Fruit fly (Drosophila melanogaster) whole organism, embryonic: ENCODE results near the gene CG42728.
A peak's percentile ranks its signal among the peaks of the same experiment; 100 is the strongest.

ENCODE experiments used
- CG12104 ChIP-seq: fragments of 200-800 bp; sonication (Bioruptor generic); optimal IDR thresholded peaks from 3 replicates; lab custom pipeline; 2016; ENCODE audit warnings: missing biosample characterization, missing genetic modification characterization
- CG13123 ChIP-seq: fragments of 200-800 bp; sonication (Bioruptor generic); optimal IDR thresholded peaks from 2 replicates; lab custom pipeline; 2016; ENCODE audit warnings: missing biosample characterization, missing genetic modification characterization
- CG14014 ChIP-seq: fragments of 200-800 bp; sonication (Bioruptor generic); IDR thresholded peaks from 2 replicates; pipeline ENCODE4 v1.3.6; 2022; ENCODE audit warnings: missing biosample characterization, missing genetic modification characterization
- CG15514 ChIP-seq: fragments of 200-800 bp; sonication (Bioruptor generic); optimal IDR thresholded peaks from 3 replicates; lab custom pipeline; 2017; ENCODE audit warnings: missing biosample characterization, missing genetic modification characterization, mild to moderate bottlenecking, moderate library complexity, missing genetic modification reagents
- CG15696 ChIP-seq: fragments of 200-800 bp; sonication (Bioruptor generic); optimal IDR thresholded peaks from 2 replicates; lab custom pipeline; 2019; ENCODE audit warnings: missing biosample characterization, mild to moderate bottlenecking, missing genetic modification characterization, moderate library complexity
- CG1603 ChIP-seq: fragments of 200-800 bp; sonication (Bioruptor generic); optimal IDR thresholded peaks from 2 replicates; lab custom pipeline; 2019; ENCODE audit warnings: missing biosample characterization, mild to moderate bottlenecking, missing genetic modification characterization, moderate library complexity
- CG17829 ChIP-seq: fragments of 200-800 bp; optimal IDR thresholded peaks from 2 replicates; lab custom pipeline; 2019; ENCODE audit warnings: missing biosample characterization, mild to moderate bottlenecking, missing genetic modification characterization, moderate library complexity
- CG2712 ChIP-seq: fragments of 200-800 bp; optimal IDR thresholded peaks from 3 replicates; lab custom pipeline; 2019; ENCODE audit warnings: missing biosample characterization, mild to moderate bottlenecking, missing genetic modification characterization, moderate library complexity
- CG4328 ChIP-seq: fragments of 200-800 bp; sonication (Bioruptor generic); optimal IDR thresholded peaks from 3 replicates; lab custom pipeline; 2017; ENCODE audit warnings: missing biosample characterization, missing genetic modification reagents, missing genetic modification characterization
- CG4707 ChIP-seq: fragments of 200-800 bp; sonication (Bioruptor generic); optimal IDR thresholded peaks from 2 replicates; lab custom pipeline; 2018; ENCODE audit warnings: missing biosample characterization, mild to moderate bottlenecking, missing genetic modification characterization, moderate library complexity
- CG7987 ChIP-seq: fragments of 200-800 bp; sonication (Bioruptor generic); optimal IDR thresholded peaks from 2 replicates; lab custom pipeline; 2018; ENCODE audit warnings: missing biosample characterization, mild to moderate bottlenecking, missing genetic modification characterization, moderate library complexity
- CG8281 ChIP-seq: fragments of 200-800 bp; sonication (Bioruptor generic); optimal IDR thresholded peaks from 2 replicates; lab custom pipeline; 2018; ENCODE audit warnings: missing biosample characterization, mild to moderate bottlenecking, missing genetic modification characterization, moderate library complexity
- CG8359 ChIP-seq: fragments of 200-800 bp; sonication (Bioruptor generic); optimal IDR thresholded peaks from 2 replicates; lab custom pipeline; 2017; ENCODE audit warnings: missing biosample characterization, mild to moderate bottlenecking, missing genetic modification characterization, borderline replicate concordance
- CrebB ChIP-seq: fragments of 200-800 bp; sonication (Bioruptor generic); optimal IDR thresholded peaks from 3 replicates; lab custom pipeline; 2018; ENCODE audit warnings: missing biosample characterization, mild to moderate bottlenecking, missing genetic modification characterization
- Dip2 ChIP-seq: fragments of 200-800 bp; sonication (Bioruptor generic); IDR thresholded peaks from 2 replicates; pipeline ENCODE4 v1.3.6; 2022; ENCODE audit warnings: missing biosample characterization, missing genetic modification characterization
- HLH54F ChIP-seq: fragments of 200-800 bp; sonication (Bioruptor generic); optimal IDR thresholded peaks from 3 replicates; lab custom pipeline; 2016; ENCODE audit warnings: missing biosample characterization, missing genetic modification characterization
- MBD-R2 ChIP-seq: fragments of 200-800 bp; sonication (Bioruptor generic); IDR thresholded peaks from 2 replicates; pipeline ENCODE4 v1.3.6; 2022; ENCODE audit warnings: missing biosample characterization, missing genetic modification characterization
- Max ChIP-seq: fragments of 200-800 bp; sonication (Bioruptor generic); optimal IDR thresholded peaks from 2 replicates; lab custom pipeline; 2016; ENCODE audit warnings: missing biosample characterization, mild to moderate bottlenecking, missing genetic modification characterization
- Myb ChIP-seq: fragments of 200-800 bp; sonication (Bioruptor generic); optimal IDR thresholded peaks from 2 replicates; lab custom pipeline; 2016; ENCODE audit warnings: missing biosample characterization, missing genetic modification characterization
- NC2β ChIP-seq: fragments of 200-800 bp; sonication (Bioruptor generic); optimal IDR thresholded peaks from 2 replicates; lab custom pipeline; 2016; ENCODE audit warnings: missing biosample characterization, missing genetic modification characterization
- NFAT ChIP-seq: fragments of 200-800 bp; sonication (Bioruptor generic); IDR thresholded peaks from 2 replicates; pipeline ENCODE4 v1.3.6; 2022; ENCODE audit warnings: missing biosample characterization, missing genetic modification characterization
- Ravus ChIP-seq: fragments of 200-800 bp; sonication (Bioruptor generic); IDR thresholded peaks from 2 replicates; pipeline ENCODE4 v1.3.6; 2022; ENCODE audit warnings: missing biosample characterization, missing genetic modification characterization
- Trl ChIP-seq, 3 experiments: fragments of >200 bp in 2 of 3; fragments of 200-800 bp in 1 of 3; sonication (Bioruptor generic) in 1 of 3; optimal IDR thresholded peaks; 2 replicates in 1 of 3; 3 replicates in 2 of 3; lab custom pipeline; 2016 to 2017; ENCODE audit warnings: missing biosample characterization in 1 of 3, missing genetic modification characterization in 1 of 3
- bab2 ChIP-seq: fragments of 200-800 bp; sonication (Bioruptor generic); optimal IDR thresholded peaks from 2 replicates; lab custom pipeline; 2016; ENCODE audit warnings: missing biosample characterization, missing genetic modification characterization
- bigmax ChIP-seq: fragments of 200-800 bp; sonication (Bioruptor generic); optimal IDR thresholded peaks from 2 replicates; lab custom pipeline; 2018; ENCODE audit warnings: missing biosample characterization, mild to moderate bottlenecking, missing genetic modification characterization
- cas ChIP-seq: fragments of 200-800 bp; sonication (Bioruptor generic); IDR thresholded peaks from 2 replicates; pipeline ENCODE4 v1.3.6; 2022; ENCODE audit warnings: missing biosample characterization, missing genetic modification characterization
- caup ChIP-seq: fragments of 200-800 bp; sonication (Bioruptor generic); optimal IDR thresholded peaks from 3 replicates; lab custom pipeline; 2017; ENCODE audit warnings: missing biosample characterization, mild to moderate bottlenecking, missing genetic modification characterization, moderate library complexity; ENCODE audit not compliant: severe bottlenecking
- ci ChIP-seq: fragments of 200-800 bp; sonication (Bioruptor generic); IDR thresholded peaks from 3 replicates; pipeline ENCODE4 v1.3.6; 2022; ENCODE audit warnings: missing biosample characterization, missing genetic modification characterization
- cwo ChIP-seq: fragments of 200-800 bp; sonication (Bioruptor generic); optimal IDR thresholded peaks from 3 replicates; lab custom pipeline; 2017; ENCODE audit warnings: missing biosample characterization, missing genetic modification characterization, mild to moderate bottlenecking, moderate library complexity, missing genetic modification reagents
- fd96Cb ChIP-seq: fragments of 200-800 bp; sonication (Bioruptor generic); optimal IDR thresholded peaks from 2 replicates; lab custom pipeline; 2018; ENCODE audit warnings: missing biosample characterization, mild to moderate bottlenecking, missing genetic modification characterization, moderate library complexity
- h ChIP-seq: fragments of >200 bp; optimal IDR thresholded peaks from 2 replicates; lab custom pipeline; 2017
- ham ChIP-seq: fragments of 200-800 bp; sonication (Bioruptor generic); IDR thresholded peaks from 2 replicates; pipeline ENCODE4 v1.3.6; 2022; ENCODE audit warnings: missing biosample characterization, missing genetic modification characterization
- hth ChIP-seq: fragments of >200 bp; optimal IDR thresholded peaks from 2 replicates; lab custom pipeline; 2017; ENCODE audit warnings: inconsistent platforms
- ind ChIP-seq: fragments of 200-800 bp; sonication (Bioruptor generic); optimal IDR thresholded peaks from 3 replicates; lab custom pipeline; 2016; ENCODE audit warnings: missing biosample characterization, missing genetic modification characterization
- lilli ChIP-seq: fragments of 200-800 bp; sonication (Bioruptor generic); optimal IDR thresholded peaks from 3 replicates; lab custom pipeline; 2016; ENCODE audit warnings: missing biosample characterization, missing genetic modification characterization
- luna ChIP-seq: fragments of 200-800 bp; sonication (Bioruptor generic); optimal IDR thresholded peaks from 2 replicates; lab custom pipeline; 2016; ENCODE audit warnings: missing biosample characterization, missing genetic modification characterization
- nerfin-1 ChIP-seq: fragments of 200-800 bp; sonication (Bioruptor generic); optimal IDR thresholded peaks from 3 replicates; lab custom pipeline; 2019; ENCODE audit warnings: missing biosample characterization, mild to moderate bottlenecking, missing genetic modification characterization, moderate library complexity
- otp ChIP-seq: fragments of 200-800 bp; sonication (Bioruptor generic); IDR thresholded peaks from 3 replicates; pipeline ENCODE4, ENCODE4 v1.3.6; 2022; ENCODE audit warnings: missing biosample characterization, missing genetic modification characterization
- p53 ChIP-seq: fragments of 200-800 bp; sonication (Bioruptor generic); optimal IDR thresholded peaks from 2 replicates; lab custom pipeline; 2016; ENCODE audit warnings: missing biosample characterization, missing genetic modification characterization
- peb ChIP-seq: fragments of 200-800 bp; sonication (Bioruptor generic); IDR thresholded peaks from 2 replicates; pipeline ENCODE4 v1.3.6; 2022; ENCODE audit warnings: missing biosample characterization, missing genetic modification characterization
- pho ChIP-seq: fragments of 200-800 bp; sonication (Bioruptor generic); optimal IDR thresholded peaks from 2 replicates; lab custom pipeline; 2016; ENCODE audit warnings: missing biosample characterization, missing genetic modification characterization
- pita ChIP-seq: fragments of 200-800 bp; sonication (Bioruptor generic); optimal IDR thresholded peaks from 2 replicates; lab custom pipeline; 2017; ENCODE audit warnings: missing biosample characterization, mild to moderate bottlenecking, missing genetic modification characterization
- prd ChIP-seq, 3 experiments: fragments of >200 bp in 2 of 3; fragments of 200-800 bp in 1 of 3; sonication (Bioruptor generic) in 1 of 3; optimal IDR thresholded peaks in 2 of 3; IDR thresholded peaks in 1 of 3; 2 replicates in 2 of 3; 3 replicates in 1 of 3; pipeline versions ENCODE4 v1.3.6 to Lab custom; 2017 to 2022; ENCODE audit warnings: missing biosample characterization in 1 of 3, missing genetic modification characterization in 1 of 3
- ro ChIP-seq: fragments of 200-800 bp; sonication (Bioruptor generic); IDR thresholded peaks from 2 replicates; pipeline ENCODE4 v1.3.6; 2022; ENCODE audit warnings: missing biosample characterization, missing genetic modification characterization
- row ChIP-seq: fragments of 200-800 bp; sonication (Bioruptor generic); IDR thresholded peaks from 3 replicates; pipeline ENCODE4 v1.3.6; 2022; ENCODE audit warnings: missing biosample characterization, missing genetic modification characterization
- salm ChIP-seq: fragments of 200-800 bp; sonication (Bioruptor generic); optimal IDR thresholded peaks from 2 replicates; lab custom pipeline; 2018; ENCODE audit warnings: missing biosample characterization, mild to moderate bottlenecking, missing genetic modification characterization
- schlank ChIP-seq: fragments of 200-800 bp; sonication (Bioruptor generic); optimal IDR thresholded peaks from 2 replicates; lab custom pipeline; 2018; ENCODE audit warnings: missing biosample characterization, mild to moderate bottlenecking, missing genetic modification characterization
- shn ChIP-seq: fragments of 200-800 bp; sonication (Bioruptor generic); optimal IDR thresholded peaks from 3 replicates; lab custom pipeline; 2016; ENCODE audit warnings: missing biosample characterization, missing genetic modification characterization
- wdn ChIP-seq: fragments of 200-800 bp; sonication (Bioruptor generic); IDR thresholded peaks from 2 replicates; pipeline ENCODE4 v1.3.6; 2022; ENCODE audit warnings: missing biosample characterization, missing genetic modification characterization

Gene CG42728

dm6 chr3L:15544455-15545415, 16.7 kb upstream of the CG42728 start (continued):
- no peak for TF ChIP-seq otp (GFP tag; lab: Robert Waterston, UW)
- TF ChIP-seq CG15514: no peak
- peak; percentile 31 for TF ChIP-seq CG1603 (tag; lab: Kevin White, UChicago)
- no peak for TF ChIP-seq CG4328 (GFP tag; lab: Kevin White, UChicago)
- TF ChIP-seq pita (GFP tag; lab: Kevin White, UChicago): no peak
- no peak for TF ChIP-seq CG8359 (GFP tag; lab: Kevin White, UChicago)
- TF ChIP-seq ham (GFP tag; lab: Robert Waterston, UW): no peak
- TF ChIP-seq fd96Cb (tag; lab: Kevin White, UChicago): no peak
- no peak for TF ChIP-seq shn
- TF ChIP-seq salm (tag; lab: Kevin White, UChicago): no peak
- no peak for TF ChIP-seq CrebB (tag; lab: Kevin White, UChicago)
- no peak for TF ChIP-seq CG7987 (GFP tag; lab: Kevin White, UChicago)
- TF ChIP-seq bab2 (GFP tag; lab: Kevin White, UChicago): no peak
- TF ChIP-seq ind: no peak
- TF ChIP-seq schlank (tag; lab: Kevin White, UChicago): no peak
- TF ChIP-seq caup (GFP tag; lab: Kevin White, UChicago): no peak
- TF ChIP-seq MBD-R2 (GFP tag; lab: Robert Waterston, UW): no peak
- TF ChIP-seq lilli (GFP tag; lab: Kevin White, UChicago): no peak
- no peak for TF ChIP-seq bigmax (GFP tag; lab: Kevin White, UChicago)
- peak; percentile 46; the same call in 1 of the 3 replicates for TF ChIP-seq ci
- TF ChIP-seq Trl (optimal IDR thresholded peaks at IDR 0.05; lab: Kevin White, UChicago): no peak
- TF ChIP-seq Trl (GFP tag; optimal IDR thresholded peaks at IDR 0.05; lab: Kevin White, UChicago): no peak
- TF ChIP-seq Myb: no peak
- no peak for TF ChIP-seq CG15696 (tag; lab: Kevin White, UChicago)
- no peak for TF ChIP-seq CG8281 (tag; lab: Kevin White, UChicago)
- TF ChIP-seq CG13123 (GFP tag; lab: Kevin White, UChicago): no peak
- no peak for TF ChIP-seq h
- no peak for TF ChIP-seq HLH54F
- 0 out of 3 replicates have a peak, but pooled peaks have one; percentile 10 for TF ChIP-seq row (GFP tag; lab: Robert Waterston, UW)
- no peak for TF ChIP-seq Max (GFP tag; lab: Kevin White, UChicago)
- no peak for TF ChIP-seq peb (GFP tag; lab: Robert Waterston, UW)
- TF ChIP-seq p53 (GFP tag; lab: Kevin White, UChicago): no peak
- no peak for TF ChIP-seq hth (lab: Kevin White, UChicago)
- TF ChIP-seq CG12104 (GFP tag; lab: Kevin White, UChicago): no peak
- no peak for TF ChIP-seq CG4707 (GFP tag; lab: Kevin White, UChicago)
- TF ChIP-seq cwo (GFP tag; lab: Kevin White, UChicago): no peak
- no peak for TF ChIP-seq cas (GFP tag; lab: Robert Waterston, UW)
- TF ChIP-seq nerfin-1 (tag; lab: Kevin White, UChicago): no peak
- TF ChIP-seq CG2712 (tag; lab: Kevin White, UChicago): no peak
- no peak for TF ChIP-seq Ravus (GFP tag; lab: Robert Waterston, UW)
- TF ChIP-seq luna (GFP tag; lab: Kevin White, UChicago): no peak
- no peak for TF ChIP-seq prd (optimal IDR thresholded peaks at IDR 0.05; lab: Kevin White, UChicago)
- peak; percentile 28; the same call in 1 of the 3 replicates for TF ChIP-seq prd (GFP tag; IDR thresholded peaks at IDR 0.05; lab: Robert Waterston, UW)
- TF ChIP-seq CG14014: no peak
- no peak for TF ChIP-seq Dip2
- TF ChIP-seq NFAT (GFP tag; lab: Robert Waterston, UW): no peak
- no peak for TF ChIP-seq pho (GFP tag; lab: Kevin White, UChicago)
- no peak for TF ChIP-seq wdn (GFP tag; lab: Robert Waterston, UW)
- TF ChIP-seq ro: no peak
- TF ChIP-seq NC2β: no peak
- TF ChIP-seq CG17829: no peak
